Worm (Caenorhabditis elegans) whole organism, L4 larva: ENCODE data around the gene fbxb-112.

Source experiments
- T20F7.1 ChIP-seq: fragments of 200-800 bp; sonication (Bioruptor generic); optimal IDR thresholded peaks from 2 replicates; lab custom pipeline; 2018; ENCODE audit warnings: mild to moderate bottlenecking, missing genetic modification characterization, missing compliant biosample characterization
- attf-4 ChIP-seq: sonication (generic microtip); optimal IDR thresholded peaks from 3 replicates; lab custom pipeline; 2017; ENCODE audit warnings: missing biosample characterization, missing genetic modification characterization
- fkh-10 ChIP-seq: fragments of 150-350 bp; optimal IDR thresholded peaks from 2 replicates; lab custom pipeline; 2014; ENCODE audit warnings: missing biosample characterization, missing genetic modification reagents, missing genetic modification characterization
- pqm-1 ChIP-seq: sonication (generic microtip); optimal IDR thresholded peaks from 2 replicates; lab custom pipeline; 2017; ENCODE audit warnings: missing biosample characterization, missing genetic modification characterization

ce11 chrII:3443154-3443553 is 47.7 kb upstream of the fbxb-112 start, which contains the start of gene C16C8.22:
- TF ChIP-seq attf-4 (tag; lab: Kevin White, UChicago): no peak
- no peak for TF ChIP-seq fkh-10 (GFP tag; lab: Kevin White, UChicago)
- TF ChIP-seq pqm-1: no peak
- TF ChIP-seq T20F7.1 (GFP tag; lab: Kevin White, UChicago): no peak
